Worm (Caenorhabditis elegans) whole organism, mixed stage, embryonic: Measurements from ENCODE around the gene F49H6.15.

Experiments used
- blmp-1 ChIP-seq: fragments of 150-350 bp; optimal IDR thresholded peaks from 2 replicates; lab custom pipeline; 2014; ENCODE audit warnings: missing biosample characterization, missing genetic modification characterization
- ces-1 ChIP-seq: fragments of 150-350 bp; optimal IDR thresholded peaks from 2 replicates; lab custom pipeline; 2014; ENCODE audit warnings: missing biosample characterization, missing genetic modification reagents, missing genetic modification characterization
- elt-1 ChIP-seq: sonication (generic microtip); optimal IDR thresholded peaks from 2 replicates; lab custom pipeline; 2017; ENCODE audit warnings: missing genetic modification characterization, mild to moderate bottlenecking, missing compliant biosample characterization, antibody characterized with exemption, moderate library complexity, borderline replicate concordance; ENCODE audit not compliant: insufficient read depth
- elt-3 ChIP-seq: fragments of 150-350 bp; optimal IDR thresholded peaks from 2 replicates; lab custom pipeline; 2014; ENCODE audit warnings: missing biosample characterization, missing genetic modification characterization
- lin-32 ChIP-seq: fragments of 200-800 bp; sonication (Bioruptor generic); optimal IDR thresholded peaks from 2 replicates; lab custom pipeline; 2018; ENCODE audit warnings: mild to moderate bottlenecking, missing genetic modification characterization, missing compliant biosample characterization
- lsy-2 ChIP-seq: fragments of 150-350 bp; optimal IDR thresholded peaks from 2 replicates; lab custom pipeline; 2014; ENCODE audit warnings: missing biosample characterization, missing genetic modification characterization
- nhr-237 ChIP-seq: fragments of 150-350 bp; optimal IDR thresholded peaks from 2 replicates; lab custom pipeline; 2014; ENCODE audit warnings: missing biosample characterization, missing genetic modification characterization
- nhr-28 ChIP-seq: fragments of 150-350 bp; optimal IDR thresholded peaks from 2 replicates; lab custom pipeline; 2014; ENCODE audit warnings: missing biosample characterization, missing genetic modification characterization
- pha-4 ChIP-seq: fragments of 150-350 bp; optimal IDR thresholded peaks from 2 replicates; lab custom pipeline; 2018; ENCODE audit warnings: missing biosample characterization, missing genetic modification reagents, missing genetic modification characterization
- snpc-4 ChIP-seq: fragments of 150-350 bp; optimal IDR thresholded peaks from 2 replicates; lab custom pipeline; 2014; ENCODE audit warnings: missing biosample characterization, missing genetic modification characterization
- tbx-8 ChIP-seq: fragments of 200-800 bp; sonication (Bioruptor generic); optimal IDR thresholded peaks from 2 replicates; lab custom pipeline; 2018; ENCODE audit warnings: mild to moderate bottlenecking, missing genetic modification characterization, moderate library complexity, missing compliant biosample characterization
- unc-39 ChIP-seq: fragments of 150-350 bp; optimal IDR thresholded peaks from 2 replicates; lab custom pipeline; 2014; ENCODE audit warnings: missing biosample characterization, missing genetic modification characterization
- unc-62 ChIP-seq: fragments of 150-350 bp; optimal IDR thresholded peaks from 2 replicates; lab custom pipeline; 2014; ENCODE audit warnings: missing biosample characterization, missing genetic modification reagents, missing genetic modification characterization
- ztf-11 ChIP-seq: fragments of 150-350 bp; optimal IDR thresholded peaks from 2 replicates; lab custom pipeline; 2014; ENCODE audit warnings: missing biosample characterization, missing genetic modification characterization

DNA sequence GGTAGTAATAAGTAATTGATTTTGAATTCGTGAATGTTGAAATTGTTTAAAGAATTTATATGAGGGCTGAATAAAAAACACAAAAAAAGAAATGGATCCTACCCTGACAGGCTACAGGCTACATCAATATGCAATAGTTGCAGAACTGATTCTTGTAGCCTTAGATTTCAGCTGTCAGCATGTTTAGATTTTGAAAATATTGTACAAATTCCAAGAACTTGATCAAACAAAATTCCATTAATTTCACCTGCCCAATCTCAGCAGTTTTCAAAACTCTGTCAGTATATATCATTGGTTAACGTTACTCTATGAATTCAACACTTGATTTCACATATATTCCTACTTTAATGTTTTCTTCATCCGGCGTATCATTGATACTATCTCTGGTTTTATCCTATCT lies 4.2 kb upstream of the F49H6.15 start:
- TF ChIP-seq nhr-237 (tag; lab: Kevin White, UChicago) (no peak), pha-4 (no peak), tbx-8 (GFP tag; lab: Kevin White, UChicago) (no peak), nhr-28 (tag; lab: Kevin White, UChicago) (no peak), unc-62 (GFP tag; lab: Kevin White, UChicago) (no peak), lsy-2 (no peak), elt-1 (no peak), blmp-1 (no peak), snpc-4 (no peak), ztf-11 (tag; lab: Kevin White, UChicago) (no peak), lin-32 (GFP tag; lab: Kevin White, UChicago) (no peak), ces-1 (GFP tag; lab: Kevin White, UChicago) (no peak), elt-3 (tag; lab: Kevin White, UChicago) (no peak), unc-39 (tag; lab: Kevin White, UChicago) (no peak)
